Worm (Caenorhabditis elegans): Measurements from ENCODE around the gene Y75B8A.33.

- no peak for TF ChIP-seq snpc-4 (GFP tag; optimal IDR thresholded peaks at IDR 0.05)
- no peak for TF ChIP-seq snpc-4 (tag; optimal IDR thresholded peaks at IDR 0.05)
- TF ChIP-seq pbrm-1 (GFP tag; IDR thresholded peaks at IDR 0.05) = no peak
- no peak for TF ChIP-seq lag-1 (GFP tag; IDR thresholded peaks at IDR 0.05)
- TF ChIP-seq ztf-18 (tag; optimal IDR thresholded peaks at IDR 0.05) = no peak
- TF ChIP-seq fkh-3 (tag; optimal IDR thresholded peaks at IDR 0.05) = no peak
- TF ChIP-seq unc-130 (GFP tag; optimal IDR thresholded peaks at IDR 0.05) = no peak
- no peak for TF ChIP-seq ceh-100 (GFP tag; IDR thresholded peaks at IDR 0.05)
- TF ChIP-seq D2030.7 (GFP tag; IDR thresholded peaks at IDR 0.05) = no peak
- TF ChIP-seq efl-1 (GFP tag; optimal IDR thresholded peaks at IDR 0.05) = no peak
- no peak for TF ChIP-seq nfya-1 (tag; optimal IDR thresholded peaks at IDR 0.05; ENCODE audit: borderline replicate concordance, insufficient read depth)
Observed at ce11 chrIII:12395085-12395484, 27.9 kb upstream of the Y75B8A.33 start, which contains the start of gene Y49E10.10.
